Worm (Caenorhabditis elegans): ENCODE data around the gene F37A4.2.

ce11 chrIII:6681790-6682189 is 40.5 kb upstream of the F37A4.2 start:
- TF ChIP-seq unc-86 (tag; optimal IDR thresholded peaks at IDR 0.05) = no peak
- TF ChIP-seq elt-2 (tag; optimal IDR thresholded peaks at IDR 0.05) = no peak
- TF ChIP-seq ceh-31 (tag; optimal IDR thresholded peaks at IDR 0.05) = no peak
- TF ChIP-seq odd-2 (tag; optimal IDR thresholded peaks at IDR 0.05) = no peak
- no peak for TF ChIP-seq npax-4 (tag; optimal IDR thresholded peaks at IDR 0.05)
- TF ChIP-seq hlh-8 (tag; optimal IDR thresholded peaks at IDR 0.05) = no peak
- no peak for TF ChIP-seq dmd-4 (tag; optimal IDR thresholded peaks at IDR 0.05; ENCODE audit: borderline replicate concordance)
- TF ChIP-seq ama-1 (optimal IDR thresholded peaks at IDR 0.05) = no peak

All from whole organism, late embryonic.